Fruit fly (Drosophila melanogaster) whole organism: ENCODE measurements around the gene CG14286.

Experiments
- Dll ChIP-seq: fragments of >200 bp; optimal IDR thresholded peaks from 2 replicates; lab custom pipeline; 2017
- EcR ChIP-seq, 2 experiments: fragments of >200 bp; optimal IDR thresholded peaks; 2 replicates each; lab custom pipeline; 2017; ENCODE audit warnings: missing biosample characterization in 2 of 2, missing genetic modification characterization in 2 of 2, missing genetic modification reagents in 2 of 2
- pan ChIP-seq: fragments of >200 bp; optimal IDR thresholded peaks from 2 replicates; lab custom pipeline; 2017
- psq ChIP-seq: fragments of >200 bp; optimal IDR thresholded peaks from 2 replicates; lab custom pipeline; 2017
- usp ChIP-seq: fragments of >200 bp; optimal IDR thresholded peaks from 2 replicates; lab custom pipeline; 2017; ENCODE audit warnings: missing biosample characterization, missing genetic modification characterization, mixed read lengths

- TF ChIP-seq psq (lab: Kevin White, UChicago) = no peak
- TF ChIP-seq EcR (GFP tag; optimal IDR thresholded peaks at IDR 0.05; lab: Kevin White, UChicago) = no peak
- no peak for TF ChIP-seq pan (lab: Kevin White, UChicago)
- no peak for TF ChIP-seq usp
- no peak for TF ChIP-seq Dll (lab: Kevin White, UChicago)
Observed at dm6 chr3R:19064037-19064664, 40.3 kb downstream of the CG14286 start.
